Fruit fly (Drosophila melanogaster) whole organism, embryonic: Measurements from ENCODE around the gene Der-2.

ENCODE experiments used
- Adf1 ChIP-seq: fragments of 200-800 bp; sonication (Bioruptor generic); IDR thresholded peaks from 2 replicates; pipeline ENCODE4 v1.3.6; 2022; ENCODE audit warnings: missing biosample characterization, missing genetic modification characterization
- Atf6 ChIP-seq: fragments of 200-800 bp; sonication (Bioruptor generic); IDR thresholded peaks from 2 replicates; pipeline ENCODE4 v1.3.6; 2022; ENCODE audit warnings: missing biosample characterization, missing genetic modification characterization
- C15 ChIP-seq: fragments of 200-800 bp; sonication (Bioruptor generic); IDR thresholded peaks from 3 replicates; pipeline ENCODE4 v1.3.6; 2022; ENCODE audit warnings: missing biosample characterization, missing genetic modification characterization
- CG10209 ChIP-seq: fragments of 200-800 bp; sonication (Bioruptor generic); optimal IDR thresholded peaks from 3 replicates; lab custom pipeline; 2017; ENCODE audit warnings: missing biosample characterization, mild to moderate bottlenecking, missing genetic modification characterization, missing genetic modification reagents
- CG10565 ChIP-seq: fragments of 200-800 bp; sonication (Bioruptor generic); optimal IDR thresholded peaks from 3 replicates; lab custom pipeline; 2016; ENCODE audit warnings: missing biosample characterization, mild to moderate bottlenecking, missing genetic modification characterization
- CG11093 ChIP-seq: fragments of 200-800 bp; sonication (Bioruptor generic); IDR thresholded peaks from 3 replicates; pipeline ENCODE4 v1.3.6; 2022; ENCODE audit warnings: missing biosample characterization, missing genetic modification characterization
- CG11456 ChIP-seq: fragments of 200-800 bp; sonication (Bioruptor generic); IDR thresholded peaks from 3 replicates; pipeline ENCODE4 v1.3.6; 2022; ENCODE audit warnings: missing biosample characterization, missing genetic modification characterization
- CG13287 ChIP-seq: fragments of 200-800 bp; sonication (Bioruptor generic); IDR thresholded peaks from 2 replicates; pipeline ENCODE4 v1.3.6; 2022; ENCODE audit warnings: missing biosample characterization, missing genetic modification characterization; ENCODE audit not compliant: partially characterized antibody
- CG13775 ChIP-seq: fragments of 200-800 bp; sonication (Bioruptor generic); optimal IDR thresholded peaks from 3 replicates; lab custom pipeline; 2017; ENCODE audit warnings: missing biosample characterization, mild to moderate bottlenecking, missing genetic modification characterization
- CG14667 ChIP-seq: fragments of 200-800 bp; sonication (Bioruptor generic); IDR thresholded peaks from 2 replicates; pipeline ENCODE4 v1.3.6; 2022; ENCODE audit warnings: missing biosample characterization, missing genetic modification characterization
- CG17612 ChIP-seq: fragments of 200-800 bp; sonication (Bioruptor generic); IDR thresholded peaks from 2 replicates; pipeline ENCODE4 v1.3.6; 2022; ENCODE audit warnings: missing biosample characterization, missing genetic modification characterization
- CG17802 ChIP-seq: fragments of 200-800 bp; sonication (Bioruptor generic); optimal IDR thresholded peaks from 2 replicates; lab custom pipeline; 2018; ENCODE audit warnings: missing biosample characterization, mild to moderate bottlenecking, missing genetic modification characterization, moderate library complexity
- CG2129 ChIP-seq: fragments of 200-800 bp; sonication (Bioruptor generic); IDR thresholded peaks from 2 replicates; pipeline ENCODE4 v1.3.6; 2022; ENCODE audit warnings: missing biosample characterization, missing genetic modification characterization; ENCODE audit not compliant: partially characterized antibody
- CG30431 ChIP-seq: fragments of 200-800 bp; sonication (Bioruptor generic); optimal IDR thresholded peaks from 2 replicates; lab custom pipeline; 2017; ENCODE audit warnings: missing biosample characterization, missing genetic modification characterization
- CG3163 ChIP-seq: fragments of 200-800 bp; sonication (Bioruptor generic); optimal IDR thresholded peaks from 3 replicates; lab custom pipeline; 2016; ENCODE audit warnings: missing biosample characterization, missing genetic modification characterization
- CG34422 ChIP-seq: fragments of 200-800 bp; sonication (Bioruptor generic); IDR thresholded peaks from 3 replicates; pipeline ENCODE4 v1.3.6; 2022; ENCODE audit warnings: missing biosample characterization, missing genetic modification characterization
- CG3847 ChIP-seq: fragments of 200-800 bp; sonication (Bioruptor generic); IDR thresholded peaks from 2 replicates; pipeline ENCODE4 v1.3.6; 2022; ENCODE audit warnings: missing biosample characterization, missing genetic modification characterization
- CG4424 ChIP-seq: fragments of 200-800 bp; sonication (Bioruptor generic); optimal IDR thresholded peaks from 3 replicates; lab custom pipeline; 2016; ENCODE audit warnings: missing biosample characterization, missing genetic modification characterization
- CG4617 ChIP-seq: fragments of 200-800 bp; sonication (Bioruptor generic); optimal IDR thresholded peaks from 3 replicates; lab custom pipeline; 2016; ENCODE audit warnings: missing biosample characterization, missing genetic modification characterization, borderline replicate concordance
- CG7357 ChIP-seq: fragments of 200-800 bp; sonication (Bioruptor generic); IDR thresholded peaks from 3 replicates; pipeline ENCODE4 v1.3.6; 2022; ENCODE audit warnings: missing biosample characterization, missing genetic modification characterization
- CG7963 ChIP-seq: fragments of 200-800 bp; sonication (Bioruptor generic); IDR thresholded peaks from 3 replicates; pipeline ENCODE4 v1.3.6; 2022; ENCODE audit warnings: missing biosample characterization, missing genetic modification characterization; ENCODE audit not compliant: partially characterized antibody
- CG8478 ChIP-seq: fragments of >200 bp; optimal IDR thresholded peaks from 2 replicates; lab custom pipeline; 2018
- CG9215 ChIP-seq: fragments of 200-800 bp; sonication (Bioruptor generic); IDR thresholded peaks from 2 replicates; pipeline ENCODE4 v1.3.6; 2022; ENCODE audit warnings: missing biosample characterization, missing genetic modification characterization
- CHES-1-like ChIP-seq: fragments of 200-800 bp; sonication (Bioruptor generic); optimal IDR thresholded peaks from 2 replicates; lab custom pipeline; 2016; ENCODE audit warnings: missing biosample characterization, missing genetic modification characterization
- CkIIα-i1 ChIP-seq: fragments of 200-800 bp; sonication (Bioruptor generic); IDR thresholded peaks from 2 replicates; pipeline ENCODE4 v1.3.6; 2022; ENCODE audit warnings: missing biosample characterization, missing genetic modification characterization
- Gsc ChIP-seq: fragments of 200-800 bp; sonication (Bioruptor generic); IDR thresholded peaks from 2 replicates; pipeline ENCODE4 v1.3.6; 2022; ENCODE audit warnings: missing biosample characterization, missing genetic modification characterization
- HLH3B ChIP-seq: fragments of 200-800 bp; sonication (Bioruptor generic); IDR thresholded peaks from 2 replicates; pipeline ENCODE4 v1.3.6; 2022; ENCODE audit warnings: missing biosample characterization, missing genetic modification characterization
- Hmr ChIP-seq: fragments of 200-800 bp; sonication (Bioruptor generic); optimal IDR thresholded peaks from 3 replicates; lab custom pipeline; 2017; ENCODE audit warnings: mild to moderate bottlenecking, missing biosample characterization, missing genetic modification reagents, missing genetic modification characterization
- Jarid2 ChIP-seq: fragments of 200-800 bp; sonication (Bioruptor generic); optimal IDR thresholded peaks from 3 replicates; lab custom pipeline; 2017; ENCODE audit warnings: mild to moderate bottlenecking, missing biosample characterization, missing genetic modification reagents, missing genetic modification characterization
- Optix ChIP-seq: fragments of 200-800 bp; sonication (Bioruptor generic); IDR thresholded peaks from 3 replicates; pipeline ENCODE4 v1.3.6; 2022; ENCODE audit warnings: missing biosample characterization, missing genetic modification characterization
- amos ChIP-seq: fragments of 200-800 bp; sonication (Bioruptor generic); IDR thresholded peaks from 2 replicates; pipeline ENCODE4 v1.3.6; 2022; ENCODE audit warnings: missing biosample characterization, missing genetic modification characterization; ENCODE audit not compliant: partially characterized antibody
- aop ChIP-seq: fragments of 200-800 bp; sonication (Bioruptor generic); IDR thresholded peaks from 2 replicates; pipeline ENCODE4 v1.3.6; 2022; ENCODE audit warnings: missing biosample characterization, missing genetic modification characterization
- ato ChIP-seq: fragments of 200-800 bp; sonication (Bioruptor generic); IDR thresholded peaks from 2 replicates; pipeline ENCODE4 v1.3.6; 2022; ENCODE audit warnings: missing biosample characterization, missing genetic modification characterization; ENCODE audit not compliant: partially characterized antibody
- az2 ChIP-seq: fragments of 200-800 bp; sonication (Bioruptor generic); optimal IDR thresholded peaks from 3 replicates; lab custom pipeline; 2016; ENCODE audit warnings: missing biosample characterization, missing genetic modification characterization
- bigmax ChIP-seq: fragments of 200-800 bp; sonication (Bioruptor generic); optimal IDR thresholded peaks from 2 replicates; lab custom pipeline; 2018; ENCODE audit warnings: missing biosample characterization, mild to moderate bottlenecking, missing genetic modification characterization
- btn ChIP-seq: fragments of 200-800 bp; sonication (Bioruptor generic); optimal IDR thresholded peaks from 2 replicates; lab custom pipeline; 2016; ENCODE audit warnings: missing biosample characterization, missing genetic modification characterization
- ewg ChIP-seq: fragments of 200-800 bp; sonication (Bioruptor generic); optimal IDR thresholded peaks from 3 replicates; lab custom pipeline; 2017; ENCODE audit warnings: mild to moderate bottlenecking, missing biosample characterization, missing genetic modification reagents, missing genetic modification characterization
- gcm2 ChIP-seq: fragments of 200-800 bp; sonication (Bioruptor generic); optimal IDR thresholded peaks from 2 replicates; lab custom pipeline; 2016; ENCODE audit warnings: missing biosample characterization, missing genetic modification characterization
- grn ChIP-seq: fragments of 200-800 bp; sonication (Bioruptor generic); optimal IDR thresholded peaks from 3 replicates; lab custom pipeline; 2017; ENCODE audit warnings: missing biosample characterization, missing genetic modification characterization
- ham ChIP-seq: fragments of 200-800 bp; sonication (Bioruptor generic); IDR thresholded peaks from 2 replicates; pipeline ENCODE4 v1.3.6; 2022; ENCODE audit warnings: missing biosample characterization, missing genetic modification characterization
- ind ChIP-seq: fragments of 200-800 bp; sonication (Bioruptor generic); optimal IDR thresholded peaks from 3 replicates; lab custom pipeline; 2016; ENCODE audit warnings: missing biosample characterization, missing genetic modification characterization
- knrl ChIP-seq: fragments of 200-800 bp; sonication (Bioruptor generic); IDR thresholded peaks from 3 replicates; pipeline ENCODE4 v1.3.6; 2022; ENCODE audit warnings: missing biosample characterization, missing genetic modification characterization; ENCODE audit not compliant: partially characterized antibody
- luna ChIP-seq: fragments of 200-800 bp; sonication (Bioruptor generic); optimal IDR thresholded peaks from 2 replicates; lab custom pipeline; 2016; ENCODE audit warnings: missing biosample characterization, missing genetic modification characterization
- onecut ChIP-seq: fragments of 200-800 bp; sonication (Bioruptor generic); IDR thresholded peaks from 2 replicates; pipeline ENCODE4 v1.3.6; 2022; ENCODE audit warnings: missing biosample characterization, missing genetic modification characterization
- pan ChIP-seq, 4 experiments: fragments of >200 bp in 3 of 4; fragments of 200-800 bp in 1 of 4; sonication (Bioruptor generic) in 1 of 4; optimal IDR thresholded peaks in 3 of 4; IDR thresholded peaks in 1 of 4; 2 replicates each; pipeline versions ENCODE4 v1.3.6 to Lab custom; 2017 to 2022; ENCODE audit warnings: missing biosample characterization in 2 of 4, missing genetic modification characterization in 2 of 4, mixed read lengths in 1 of 4
- run ChIP-seq: fragments of 200-800 bp; sonication (Bioruptor generic); optimal IDR thresholded peaks from 3 replicates; lab custom pipeline; 2018; ENCODE audit warnings: missing biosample characterization, mild to moderate bottlenecking, missing genetic modification characterization
- salm ChIP-seq: fragments of 200-800 bp; sonication (Bioruptor generic); optimal IDR thresholded peaks from 2 replicates; lab custom pipeline; 2018; ENCODE audit warnings: missing biosample characterization, mild to moderate bottlenecking, missing genetic modification characterization
- sob ChIP-seq: fragments of 200-800 bp; sonication (Bioruptor generic); IDR thresholded peaks from 2 replicates; pipeline ENCODE4 v1.3.6; 2022; ENCODE audit warnings: missing biosample characterization, missing genetic modification characterization
- sug ChIP-seq: fragments of 200-800 bp; optimal IDR thresholded peaks from 2 replicates; lab custom pipeline; 2019; ENCODE audit warnings: missing biosample characterization, mild to moderate bottlenecking, missing genetic modification characterization, moderate library complexity
- usp ChIP-seq: fragments of >200 bp; optimal IDR thresholded peaks from 2 replicates; lab custom pipeline; 2017; ENCODE audit warnings: missing biosample characterization, missing genetic modification characterization
- yki ChIP-seq: fragments of >200 bp; optimal IDR thresholded peaks from 3 replicates; lab custom pipeline; 2018
- zen ChIP-seq: fragments of 200-800 bp; sonication (Bioruptor generic); optimal IDR thresholded peaks from 3 replicates; lab custom pipeline; 2018; ENCODE audit warnings: missing biosample characterization, mild to moderate bottlenecking, missing genetic modification characterization, moderate library complexity
- zfh2 ChIP-seq: fragments of 200-800 bp; sonication (Bioruptor generic); optimal IDR thresholded peaks from 2 replicates; lab custom pipeline; 2016; ENCODE audit warnings: missing biosample characterization, missing genetic modification characterization

The Der-2 gene

DNA sequence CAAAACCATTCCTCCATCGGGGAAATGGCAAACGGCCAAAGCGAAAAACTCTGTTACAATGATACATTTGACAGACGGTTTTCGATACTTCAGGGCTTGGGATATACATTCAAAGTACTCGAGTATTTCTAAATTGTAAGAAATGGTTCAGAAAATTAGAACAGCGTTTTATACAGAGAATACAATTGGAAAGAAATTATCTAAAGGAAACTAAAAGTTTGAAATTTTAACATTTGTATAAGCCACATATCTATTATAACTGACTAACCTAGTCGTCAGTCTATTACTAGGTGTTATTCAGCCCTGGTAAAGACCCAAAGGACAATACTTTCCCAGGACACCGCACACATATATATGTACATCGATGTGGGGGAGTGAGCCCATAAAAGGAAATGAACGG is 7.6 kb downstream of the Der-2 start (continued):
- no peak for TF ChIP-seq run (tag; lab: Kevin White, UChicago)
- no peak for TF ChIP-seq CG34422
- TF ChIP-seq CHES-1-like (GFP tag; lab: Kevin White, UChicago): no peak
- no peak for TF ChIP-seq CG10565 (GFP tag; lab: Kevin White, UChicago)
- no peak for TF ChIP-seq btn
- TF ChIP-seq CG8478 (lab: Kevin White, UChicago): no peak
- TF ChIP-seq CG9215 (GFP tag; lab: Robert Waterston, UW): no peak
- TF ChIP-seq az2 (GFP tag; lab: Kevin White, UChicago): no peak
- TF ChIP-seq CG11456 (GFP tag; lab: Robert Waterston, UW): no peak
- TF ChIP-seq Optix (GFP tag; lab: Robert Waterston, UW): no peak
- TF ChIP-seq Atf6 (GFP tag; lab: Robert Waterston, UW): no peak
- no peak for TF ChIP-seq Jarid2 (GFP tag; lab: Kevin White, UChicago)
- no peak for TF ChIP-seq Adf1 (GFP tag; lab: Robert Waterston, UW)
- TF ChIP-seq CG4617 (GFP tag; lab: Kevin White, UChicago): no peak
- TF ChIP-seq CG7357 (GFP tag; lab: Robert Waterston, UW): no peak
- TF ChIP-seq ham: no peak
- TF ChIP-seq CkIIα-i1 (GFP tag; lab: Robert Waterston, UW): no peak
- no peak for TF ChIP-seq zfh2 (GFP tag; lab: Kevin White, UChicago)
- TF ChIP-seq onecut: no peak
- no peak for TF ChIP-seq salm (tag; lab: Kevin White, UChicago)
- TF ChIP-seq aop (GFP tag; lab: Robert Waterston, UW): no peak
- no peak for TF ChIP-seq yki (lab: Kevin White, UChicago)
- TF ChIP-seq bigmax: no peak
- no peak for TF ChIP-seq CG3847 (GFP tag; lab: Robert Waterston, UW)
- no peak for TF ChIP-seq CG11093 (GFP tag; lab: Robert Waterston, UW)
- TF ChIP-seq Gsc (GFP tag; lab: Robert Waterston, UW): no peak
- peak; percentile 28 for TF ChIP-seq sug (tag; lab: Kevin White, UChicago)
- TF ChIP-seq amos: no peak
- TF ChIP-seq grn (GFP tag; lab: Kevin White, UChicago): no peak
- no peak for TF ChIP-seq CG13287 (GFP tag; lab: Robert Waterston, UW)
- no peak for TF ChIP-seq luna (GFP tag; lab: Kevin White, UChicago)
- no peak for TF ChIP-seq knrl (GFP tag; lab: Robert Waterston, UW)
- no peak for TF ChIP-seq C15 (GFP tag; lab: Robert Waterston, UW)
- TF ChIP-seq CG7963 (GFP tag; lab: Robert Waterston, UW): no peak
- no peak for TF ChIP-seq usp
- no peak for TF ChIP-seq sob
- no peak for TF ChIP-seq ewg (GFP tag; lab: Kevin White, UChicago)
- no peak for TF ChIP-seq CG13775 (GFP tag; lab: Kevin White, UChicago)
- no peak for TF ChIP-seq CG14667 (GFP tag; lab: Robert Waterston, UW)
- TF ChIP-seq CG2129 (GFP tag; lab: Robert Waterston, UW): no peak
- no peak for TF ChIP-seq ind (GFP tag; lab: Kevin White, UChicago)
- TF ChIP-seq HLH3B (GFP tag; lab: Robert Waterston, UW): no peak
- TF ChIP-seq pan (optimal IDR thresholded peaks at IDR 0.05; lab: Kevin White, UChicago): no peak
- TF ChIP-seq pan (GFP tag; optimal IDR thresholded peaks at IDR 0.05 in 1 of 2, IDR thresholded peaks at IDR 0.05 in 1 of 2): no peak
- no peak for TF ChIP-seq gcm2 (GFP tag; lab: Kevin White, UChicago)
- TF ChIP-seq CG3163 (GFP tag; lab: Kevin White, UChicago): no peak
- no peak for TF ChIP-seq CG17612 (GFP tag; lab: Robert Waterston, UW)
- TF ChIP-seq CG10209 (GFP tag; lab: Kevin White, UChicago): peak; percentile 7
- TF ChIP-seq CG4424: no peak
- peak; percentile 10 for TF ChIP-seq zen (tag; lab: Kevin White, UChicago)
- no peak for TF ChIP-seq CG17802
- TF ChIP-seq ato (GFP tag; lab: Robert Waterston, UW): no peak
- peak; percentile 69 for TF ChIP-seq Hmr (GFP tag; lab: Kevin White, UChicago)
- no peak for TF ChIP-seq CG30431 (GFP tag; lab: Kevin White, UChicago)
